Worm (Caenorhabditis elegans): ENCODE data around the gene F57A8.1.

Gene F57A8.1

ce11 chrV:10035586-10035985, 1.6 kb upstream of the F57A8.1 start:
- TF ChIP-seq snpc-4 (tag; optimal IDR thresholded peaks at IDR 0.05) (no peak), nhr-67 (tag; optimal IDR thresholded peaks at IDR 0.05) (no peak), ceh-9 (tag; optimal IDR thresholded peaks at IDR 0.05) (no peak), nhr-23 (tag; optimal IDR thresholded peaks at IDR 0.05) (peak; percentile 2), ceh-16 (tag; optimal IDR thresholded peaks at IDR 0.05) (no peak)

DNA sequence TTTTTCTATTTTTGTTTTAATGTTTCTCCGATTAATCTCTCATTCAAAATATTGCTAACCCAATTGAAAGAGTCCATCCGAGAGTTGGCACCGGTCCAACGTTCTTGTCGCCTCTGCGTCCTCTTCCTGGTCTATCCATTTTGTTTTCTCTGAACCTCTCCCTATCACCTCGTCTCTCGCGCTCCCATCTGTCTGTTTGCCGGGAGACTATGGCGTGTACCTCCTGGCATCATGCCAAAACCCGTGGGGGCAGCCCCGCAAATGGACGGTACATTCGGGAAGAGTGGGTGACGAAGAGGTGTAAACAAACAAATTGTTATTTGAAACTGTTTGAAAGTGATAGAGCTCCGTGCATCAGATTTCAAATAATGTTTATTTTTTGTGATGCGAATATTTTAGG, 865 bp upstream of the F57A8.1 start, which contains the start of gene T06E8.2:
TSS of gene T06E8.2 (minus strand) at position 139 of the 400 bp plus-strand sequence.
- TF ChIP-seq ztf-4 (tag; optimal IDR thresholded peaks at IDR 0.05) (no peak), nhr-237 (tag; optimal IDR thresholded peaks at IDR 0.05) (no peak), nfya-1 (tag; optimal IDR thresholded peaks at IDR 0.05; ENCODE audit: insufficient read depth) (peak; percentile 27), mml-1 (tag; optimal IDR thresholded peaks at IDR 0.05) (no peak), lin-15B (tag; optimal IDR thresholded peaks at IDR 0.05) (peak; percentile 6), fkh-2 (tag; optimal IDR thresholded peaks at IDR 0.05) (no peak), ceh-28 (tag; optimal IDR thresholded peaks at IDR 0.05) (no peak), ceh-9 (tag; optimal IDR thresholded peaks at IDR 0.05) (no peak), nhr-11 (tag; optimal IDR thresholded peaks at IDR 0.05) (no peak), pha-4 (tag; optimal IDR thresholded peaks at IDR 0.05) (peak; percentile 91), hmg-11 (tag; optimal IDR thresholded peaks at IDR 0.05) (peak; percentile 24), aly-2 (tag; optimal IDR thresholded peaks at IDR 0.05) (no peak), fos-1 (tag; optimal IDR thresholded peaks at IDR 0.05) (no peak), nhr-43 (tag; optimal IDR thresholded peaks at IDR 0.05; ENCODE audit: poor library complexity, severe bottlenecking) (peak; percentile 27), mdl-1 (tag; optimal IDR thresholded peaks at IDR 0.05) (no peak), elt-1 (tag; optimal IDR thresholded peaks at IDR 0.05) (no peak), snpc-4 (tag; optimal IDR thresholded peaks at IDR 0.05) (peak; percentile 56), ZK546.5 (tag; optimal IDR thresholded peaks at IDR 0.05) (no peak), ztf-11 (tag; optimal IDR thresholded peaks at IDR 0.05) (no peak), nhr-67 (tag; optimal IDR thresholded peaks at IDR 0.05) (no peak)

DNA sequence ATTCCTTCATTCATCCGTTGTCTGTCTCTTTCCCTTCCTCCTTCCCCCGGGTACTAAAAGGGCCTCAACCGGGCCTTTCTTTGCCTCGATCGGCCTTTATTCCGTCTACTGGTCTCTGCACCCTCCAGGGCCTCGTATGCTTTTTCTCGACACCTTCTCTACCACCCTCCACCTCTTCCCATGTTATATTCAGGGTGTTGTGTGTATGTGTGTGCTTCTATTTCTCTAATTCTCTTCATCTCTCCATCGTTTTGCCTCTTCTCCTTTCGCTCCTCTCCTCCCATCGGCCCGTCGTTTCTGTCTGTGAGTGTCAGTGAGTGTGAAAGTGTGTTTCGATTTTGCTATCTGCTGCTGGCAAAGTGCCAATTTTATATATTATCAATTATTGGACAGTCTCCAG, 2.7 kb downstream of the F57A8.1 start:
- TF ChIP-seq lin-39 (tag; optimal IDR thresholded peaks at IDR 0.05) = peak; percentile 46
- peak; percentile 59 for TF ChIP-seq snpc-4 (tag; optimal IDR thresholded peaks at IDR 0.05)
- no peak for TF ChIP-seq ceh-9 (tag; optimal IDR thresholded peaks at IDR 0.05)
- no peak for TF ChIP-seq ceh-16 (tag; optimal IDR thresholded peaks at IDR 0.05)
- TF ChIP-seq pqm-1 (tag; optimal IDR thresholded peaks at IDR 0.05) = peak; percentile 83
- TF ChIP-seq elt-1 (tag; optimal IDR thresholded peaks at IDR 0.05) = no peak
- no peak for TF ChIP-seq fkh-10 (GFP tag; optimal IDR thresholded peaks at IDR 0.05)
- TF ChIP-seq fkh-2 (tag; optimal IDR thresholded peaks at IDR 0.05) = no peak
- no peak for TF ChIP-seq nhr-28 (tag; optimal IDR thresholded peaks at IDR 0.05)
- no peak for TF ChIP-seq zag-1 (tag; optimal IDR thresholded peaks at IDR 0.05)
- peak; percentile 78 for TF ChIP-seq nhr-25 (tag; optimal IDR thresholded peaks at IDR 0.05)
- TF ChIP-seq unc-39 (tag; optimal IDR thresholded peaks at IDR 0.05) = no peak
- TF ChIP-seq tbx-2 (tag; optimal IDR thresholded peaks at IDR 0.05) = peak; percentile 6
- TF ChIP-seq egl-27 (tag; optimal IDR thresholded peaks at IDR 0.05) = no peak
- peak; percentile 58 for TF ChIP-seq skn-1 (tag; optimal IDR thresholded peaks at IDR 0.05)
- TF ChIP-seq nhr-77 (tag; optimal IDR thresholded peaks at IDR 0.05) = no peak
- no peak for TF ChIP-seq eor-1 (tag; optimal IDR thresholded peaks at IDR 0.05)
- TF ChIP-seq aly-2 (tag; optimal IDR thresholded peaks at IDR 0.05) = no peak
- TF ChIP-seq hmg-11 (tag; optimal IDR thresholded peaks at IDR 0.05) = peak; percentile 76
- peak; percentile 2 for TF ChIP-seq mdl-1 (tag; optimal IDR thresholded peaks at IDR 0.05)
- no peak for TF ChIP-seq sea-2 (GFP tag; optimal IDR thresholded peaks at IDR 0.05)
- TF ChIP-seq pha-4 (tag; optimal IDR thresholded peaks at IDR 0.05) = peak; percentile 93
- TF ChIP-seq nhr-11 (tag; optimal IDR thresholded peaks at IDR 0.05) = no peak
- peak; percentile 36 for TF ChIP-seq lin-15B (tag; optimal IDR thresholded peaks at IDR 0.05)
- no peak for TF ChIP-seq ceh-82 (tag; optimal IDR thresholded peaks at IDR 0.05)
- no peak for TF ChIP-seq daf-12 (tag; optimal IDR thresholded peaks at IDR 0.05)
- peak; percentile 89 for TF ChIP-seq elt-2 (tag; optimal IDR thresholded peaks at IDR 0.05)
- TF ChIP-seq nfya-1 (tag; optimal IDR thresholded peaks at IDR 0.05; ENCODE audit: insufficient read depth) = peak; percentile 87
- TF ChIP-seq nhr-67 (tag; optimal IDR thresholded peaks at IDR 0.05) = no peak
- TF ChIP-seq nhr-23 (tag; optimal IDR thresholded peaks at IDR 0.05) = peak; percentile 67
- TF ChIP-seq nhr-43 (tag; optimal IDR thresholded peaks at IDR 0.05; ENCODE audit: poor library complexity, severe bottlenecking) = peak; percentile 32
- no peak for TF ChIP-seq ztf-11 (tag; optimal IDR thresholded peaks at IDR 0.05)
- no peak for TF ChIP-seq egl-5 (tag; optimal IDR thresholded peaks at IDR 0.05)
- TF ChIP-seq mml-1 (tag; optimal IDR thresholded peaks at IDR 0.05) = no peak
- TF ChIP-seq ztf-4 (tag; optimal IDR thresholded peaks at IDR 0.05) = no peak
- no peak for TF ChIP-seq nhr-12 (tag; optimal IDR thresholded peaks at IDR 0.05)
- no peak for TF ChIP-seq ceh-28 (tag; optimal IDR thresholded peaks at IDR 0.05)
- no peak for TF ChIP-seq ZK546.5 (tag; optimal IDR thresholded peaks at IDR 0.05)
- TF ChIP-seq fos-1 (tag; optimal IDR thresholded peaks at IDR 0.05) = no peak
- no peak for TF ChIP-seq nhr-237 (tag; optimal IDR thresholded peaks at IDR 0.05)
- TF ChIP-seq nhr-76 (tag; optimal IDR thresholded peaks at IDR 0.05) = no peak
- TF ChIP-seq lsy-12 (tag; optimal IDR thresholded peaks at IDR 0.05) = peak; percentile 43
- TF ChIP-seq jun-1 (tag; optimal IDR thresholded peaks at IDR 0.05) = peak; percentile 65
- no peak for TF ChIP-seq ama-1 (optimal IDR thresholded peaks at IDR 0.05)
- peak; percentile 23 for TF ChIP-seq unc-62 (GFP tag; optimal IDR thresholded peaks at IDR 0.05)
- TF ChIP-seq elt-3 (tag; optimal IDR thresholded peaks at IDR 0.05) = no peak
